2 worm cellular contexts compared by ENCODE assay signal in the genomic region with DNA sequence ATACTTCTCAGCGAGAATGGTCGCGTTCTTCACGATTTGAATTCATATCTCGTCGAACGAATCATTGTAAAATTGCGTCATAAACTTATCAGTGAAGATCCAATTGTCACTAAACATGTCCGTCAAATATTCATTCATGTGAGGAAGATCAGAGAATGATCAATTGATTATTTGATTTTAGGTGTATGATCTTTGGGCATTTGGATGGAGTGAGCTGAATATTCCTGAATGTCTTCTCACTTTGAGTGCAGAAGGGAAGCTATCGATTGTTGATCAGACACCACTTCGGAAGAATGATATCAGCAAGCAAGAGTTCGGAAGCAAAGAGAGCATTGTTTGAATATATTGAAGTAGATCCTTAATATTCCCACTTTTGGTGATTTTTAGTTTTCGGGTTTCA.
TF ChIP-seq lines count a peak whose summit lies in the region.

No protein-coding gene starts in this region.

TF ChIP-seq in whole organism, L1 larva, 84 proteins besides CTCF, POLR2A, EP300 and RAD21 (continued from another document):
- TF ChIP-seq unc-30 (tag; optimal IDR thresholded peaks at IDR 0.05; lab: Kevin White, UChicago) (no peak), lsy-2 (tag; optimal IDR thresholded peaks at IDR 0.05; lab: Kevin White, UChicago) (peak in 1 of 2 experiments; percentile 24), nhr-77 (tag; optimal IDR thresholded peaks at IDR 0.05; lab: Kevin White, UChicago) (no peak), ceh-8 (GFP tag; optimal IDR thresholded peaks at IDR 0.05; lab: Kevin White, UChicago) (no peak), rnt-1 (tag; optimal IDR thresholded peaks at IDR 0.05; lab: Kevin White, UChicago) (no peak), mef-2 (tag; optimal IDR thresholded peaks at IDR 0.05; lab: Kevin White, UChicago) (no peak), ces-1 (GFP tag; optimal IDR thresholded peaks at IDR 0.05; lab: Kevin White, UChicago) (no peak), snu-23 (GFP tag; optimal IDR thresholded peaks at IDR 0.05; lab: Kevin White, UChicago) (peak; percentile 75), C04F5.9 (tag; optimal IDR thresholded peaks at IDR 0.05; lab: Kevin White, UChicago) (no peak), zip-4 (GFP tag; optimal IDR thresholded peaks at IDR 0.05; lab: Kevin White, UChicago) (no peak), efl-3 (GFP tag; optimal IDR thresholded peaks at IDR 0.05; lab: Kevin White, UChicago) (no peak), nhr-47 (tag; optimal IDR thresholded peaks at IDR 0.05; lab: Kevin White, UChicago) (peak; percentile 47), nhr-20 (tag; optimal IDR thresholded peaks at IDR 0.05; lab: Kevin White, UChicago) (peak; percentile 77), nhr-85 (tag; lab: Kevin White, UChicago) (peak; percentile 86)
TF ChIP-seq in whole organism, L1 larva: peak in this region for 24.

TF ChIP-seq in whole organism, L4 larva, 104 proteins besides CTCF, POLR2A, EP300 and RAD21 (continued from another document):
- TF ChIP-seq F49E8.2 (tag; optimal IDR thresholded peaks at IDR 0.05; lab: Kevin White, UChicago; ENCODE audit: borderline replicate concordance) (no peak), ceh-28 (tag; optimal IDR thresholded peaks at IDR 0.05; lab: Kevin White, UChicago) (no peak), lin-38 (GFP tag; IDR thresholded peaks at IDR 0.05; lab: Robert Waterston, UW) (peak; percentile 40; the same call in 1 of the 2 replicates), nhr-10 (tag; optimal IDR thresholded peaks at IDR 0.05; lab: Kevin White, UChicago) (peak; percentile 64), sdz-12 (GFP tag; optimal IDR thresholded peaks at IDR 0.05; lab: Kevin White, UChicago) (no peak), dmd-6 (GFP tag; IDR thresholded peaks at IDR 0.05; lab: Robert Waterston, UW) (peak; percentile 58), lin-29 (GFP tag; IDR thresholded peaks at IDR 0.05; lab: Robert Waterston, UW) (no peak), set-16 (GFP tag; IDR thresholded peaks at IDR 0.05; lab: Robert Waterston, UW) (no peak), mxl-3 (GFP tag; optimal IDR thresholded peaks at IDR 0.05; lab: Kevin White, UChicago) (no peak), daf-12 (tag; optimal IDR thresholded peaks at IDR 0.05; lab: Kevin White, UChicago) (no peak), zip-11 (GFP tag; IDR thresholded peaks at IDR 0.05; lab: Robert Waterston, UW) (no peak), Y75B8A.6 (GFP tag; IDR thresholded peaks at IDR 0.05; lab: Robert Waterston, UW) (peak; percentile 68), zag-1 (tag; optimal IDR thresholded peaks at IDR 0.05; lab: Kevin White, UChicago) (no peak), egl-43 (GFP tag; IDR thresholded peaks at IDR 0.05; lab: Robert Waterston, UW) (no peak), duxl-1 (tag; optimal IDR thresholded peaks at IDR 0.05; lab: Kevin White, UChicago; ENCODE audit: poor library complexity) (no peak), snpc-1.2 (GFP tag; IDR thresholded peaks at IDR 0.05; lab: Robert Waterston, UW) (no peak), fos-1 (tag; optimal IDR thresholded peaks at IDR 0.05; lab: Kevin White, UChicago) (no peak), pqm-1 (tag; optimal IDR thresholded peaks at IDR 0.05; lab: Kevin White, UChicago) (no peak), ZK546.5 (tag; optimal IDR thresholded peaks at IDR 0.05; lab: Kevin White, UChicago) (no peak), R02D3.7 (tag; optimal IDR thresholded peaks at IDR 0.05; lab: Kevin White, UChicago) (no peak), vab-7 (GFP tag; IDR thresholded peaks at IDR 0.05; lab: Robert Waterston, UW) (no peak), zip-2 (tag; optimal IDR thresholded peaks at IDR 0.05; lab: Kevin White, UChicago) (no peak), nhr-77 (tag; optimal IDR thresholded peaks at IDR 0.05; lab: Kevin White, UChicago) (peak; percentile 61), F44E2.7 (GFP tag; IDR thresholded peaks at IDR 0.05; lab: Robert Waterston, UW) (no peak), mxl-2 (GFP tag; conservative IDR thresholded peaks at IDR 0.05; lab: Robert Waterston, UW) (no peak), tra-1 (GFP tag; IDR thresholded peaks at IDR 0.05; lab: Robert Waterston, UW) (no peak), spr-3 (GFP tag; optimal IDR thresholded peaks at IDR 0.05; lab: Kevin White, UChicago) (no peak), madf-9 (GFP tag; conservative IDR thresholded peaks at IDR 0.05; lab: Robert Waterston, UW) (no peak), unc-62 (GFP tag; optimal IDR thresholded peaks at IDR 0.05 in 1 of 2; lab: Kevin White, UChicago) (peak in 1 of 2 experiments; percentile 98), unc-62 (tag; optimal IDR thresholded peaks at IDR 0.05; lab: Kevin White, UChicago) (no peak), F10B5.3 (tag; optimal IDR thresholded peaks at IDR 0.05; lab: Kevin White, UChicago) (no peak), F26F4.8 (GFP tag; conservative IDR thresholded peaks at IDR 0.05; lab: Robert Waterston, UW) (no peak), fkh-10 (GFP tag; optimal IDR thresholded peaks at IDR 0.05; lab: Kevin White, UChicago) (no peak), T26A8.4 (GFP tag; IDR thresholded peaks at IDR 0.05; lab: Robert Waterston, UW) (peak; percentile 31; the same call in 1 of the 2 replicates), rbr-2 (tag; optimal IDR thresholded peaks at IDR 0.05; lab: Kevin White, UChicago) (no peak), nhr-6 (tag; optimal IDR thresholded peaks at IDR 0.05; lab: Kevin White, UChicago) (no peak), nhr-237 (tag; optimal IDR thresholded peaks at IDR 0.05; lab: Kevin White, UChicago) (no peak), pha-4 (GFP tag; IDR thresholded peaks at IDR 0.05; lab: Robert Waterston, UW) (no peak), pha-4 (tag; optimal IDR thresholded peaks at IDR 0.05; lab: Kevin White, UChicago) (no peak), lin-39 (tag; optimal IDR thresholded peaks at IDR 0.05; lab: Kevin White, UChicago) (no peak), F37D6.2 (tag; optimal IDR thresholded peaks at IDR 0.05; lab: Kevin White, UChicago) (no peak), ceh-82 (tag; optimal IDR thresholded peaks at IDR 0.05; lab: Kevin White, UChicago) (no peak), nhr-28 (tag; optimal IDR thresholded peaks at IDR 0.05; lab: Kevin White, UChicago) (no peak), dmd-8 (GFP tag; IDR thresholded peaks at IDR 0.05; lab: Robert Waterston, UW) (no peak), ztf-11 (tag; optimal IDR thresholded peaks at IDR 0.05; lab: Kevin White, UChicago) (no peak), lin-1 (GFP tag; IDR thresholded peaks at IDR 0.05; lab: Robert Waterston, UW) (no peak), mdt-29 (GFP tag; IDR thresholded peaks at IDR 0.05; lab: Robert Waterston, UW) (peak; percentile 51; the same call in 1 of the 2 replicates), ZK337.2 (GFP tag; IDR thresholded peaks at IDR 0.05; lab: Robert Waterston, UW) (no peak), egl-27 (tag; optimal IDR thresholded peaks at IDR 0.05; lab: Kevin White, UChicago) (no peak), T20F7.1 (GFP tag; optimal IDR thresholded peaks at IDR 0.05; lab: Kevin White, UChicago) (peak; percentile 74), ceh-32 (tag; optimal IDR thresholded peaks at IDR 0.05; lab: Kevin White, UChicago; ENCODE audit: poor library complexity) (no peak), zfp-2 (tag; optimal IDR thresholded peaks at IDR 0.05; lab: Kevin White, UChicago) (no peak)
